Worm (Caenorhabditis elegans): ENCODE results near the gene K10F12.7.

Gene K10F12.7

DNA sequence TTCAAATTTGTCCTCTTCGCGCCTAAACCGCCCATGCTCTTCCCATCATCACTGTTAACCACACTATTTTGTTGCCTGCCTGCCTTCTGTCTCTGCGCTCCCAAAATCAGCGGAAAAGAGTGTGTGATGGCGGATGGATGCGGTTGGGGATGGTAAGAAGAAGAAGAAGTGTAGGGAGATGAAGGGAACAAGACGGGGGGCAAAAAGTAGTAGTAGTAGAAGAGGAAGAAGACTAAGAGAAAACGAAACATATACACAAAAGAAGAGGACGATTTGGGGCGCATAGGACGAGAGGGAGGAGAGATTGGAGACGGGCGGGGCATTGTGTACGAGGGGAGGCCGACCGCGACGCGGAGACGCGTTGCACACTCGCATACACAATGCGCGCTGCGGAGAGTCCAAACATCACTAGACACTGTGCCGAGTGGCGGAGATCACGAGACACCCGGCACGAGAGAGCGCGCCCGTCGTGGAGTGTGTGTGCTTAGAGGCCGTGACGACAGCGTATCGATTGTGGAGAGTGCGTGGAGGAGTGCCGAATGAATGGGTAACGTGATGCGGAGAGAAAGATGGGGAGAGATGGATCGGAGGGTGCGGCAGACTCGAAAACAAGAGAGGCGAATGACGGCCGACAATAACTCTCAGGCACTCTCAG, 32.7 kb downstream of the K10F12.7 start (continued):
- TF ChIP-seq pha-4 (tag; optimal IDR thresholded peaks at IDR 0.05) (peak; percentile 83), nhr-76 (tag; optimal IDR thresholded peaks at IDR 0.05) (no peak), ztf-11 (tag; optimal IDR thresholded peaks at IDR 0.05) (no peak), hmg-11 (tag; optimal IDR thresholded peaks at IDR 0.05) (peak; percentile 99), ceh-28 (tag; optimal IDR thresholded peaks at IDR 0.05) (peak; percentile 96)

DNA sequence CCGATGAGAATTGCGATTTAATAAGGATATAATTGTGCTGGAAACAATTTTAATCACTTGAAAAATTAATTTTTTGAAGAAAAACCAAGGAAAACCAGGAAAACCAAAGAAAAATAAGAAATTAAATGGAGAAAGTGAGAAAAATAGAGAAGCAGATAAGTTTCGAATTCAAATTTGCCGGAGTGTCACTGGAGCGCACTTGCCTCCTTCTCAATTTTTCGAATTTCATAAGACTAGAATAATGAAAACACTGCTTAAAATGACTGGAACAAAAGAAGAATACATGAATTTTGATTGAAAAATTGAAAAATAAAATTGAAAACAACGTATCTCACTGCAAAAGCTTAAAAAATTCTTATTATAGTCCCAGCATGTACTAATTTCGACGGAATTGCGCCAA, 33.9 kb downstream of the K10F12.7 start:
- TF ChIP-seq nhr-25 (tag; optimal IDR thresholded peaks at IDR 0.05): peak; percentile 12
- TF ChIP-seq zag-1 (tag; optimal IDR thresholded peaks at IDR 0.05): no peak
- no peak for TF ChIP-seq mdl-1 (tag; optimal IDR thresholded peaks at IDR 0.05)
- TF ChIP-seq pha-4 (tag; optimal IDR thresholded peaks at IDR 0.05): peak; percentile 22
- TF ChIP-seq nfya-1 (tag; optimal IDR thresholded peaks at IDR 0.05; ENCODE audit: insufficient read depth): peak; percentile 26

ce11 chrIII:347351-347750, 35.0 kb downstream of the K10F12.7 start:
- no peak for TF ChIP-seq nhr-67 (tag; optimal IDR thresholded peaks at IDR 0.05)
- no peak for TF ChIP-seq skn-1 (tag; optimal IDR thresholded peaks at IDR 0.05)
- TF ChIP-seq fkh-10 (GFP tag; optimal IDR thresholded peaks at IDR 0.05): no peak
- no peak for TF ChIP-seq ztf-4 (tag; optimal IDR thresholded peaks at IDR 0.05)
- no peak for TF ChIP-seq unc-62 (GFP tag; optimal IDR thresholded peaks at IDR 0.05)
- no peak for TF ChIP-seq egl-27 (tag; optimal IDR thresholded peaks at IDR 0.05)
- no peak for TF ChIP-seq elt-3 (tag; optimal IDR thresholded peaks at IDR 0.05)
- TF ChIP-seq nhr-23 (tag; optimal IDR thresholded peaks at IDR 0.05): no peak

DNA sequence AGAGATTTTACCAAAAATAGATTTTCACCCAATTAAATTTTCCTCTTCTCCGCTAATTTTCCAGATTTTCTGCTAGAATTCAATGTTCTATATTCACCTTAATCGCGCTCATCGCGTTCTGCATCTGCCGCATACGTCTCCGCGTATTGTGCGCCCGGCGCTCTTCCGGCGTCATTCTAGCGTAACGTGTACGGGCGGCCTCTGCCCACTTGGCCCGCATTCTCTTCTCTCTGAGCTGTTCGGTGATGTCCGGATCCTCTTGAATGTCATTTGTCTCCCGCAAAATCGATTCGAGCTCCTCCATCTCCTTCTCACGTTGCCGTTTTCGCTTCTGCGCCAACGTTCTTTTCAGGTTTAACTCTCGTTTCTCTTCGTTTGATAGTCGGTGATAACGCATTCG, 35.4 kb downstream of the K10F12.7 start:
- TF ChIP-seq ceh-9 (tag; optimal IDR thresholded peaks at IDR 0.05): no peak
- TF ChIP-seq nhr-25 (tag; optimal IDR thresholded peaks at IDR 0.05): peak; percentile 37
- TF ChIP-seq ama-1 (optimal IDR thresholded peaks at IDR 0.05): peak; percentile 73

ce11 chrIII:345503-345902, 36.9 kb downstream of the K10F12.7 start:
- TF ChIP-seq egl-27 (tag; optimal IDR thresholded peaks at IDR 0.05) (no peak), ama-1 (optimal IDR thresholded peaks at IDR 0.05) (peak; percentile 16)

ce11 chrIII:344322-344721, 38.0 kb downstream of the K10F12.7 start:
- TF ChIP-seq elt-1 (tag; optimal IDR thresholded peaks at IDR 0.05) (no peak), ama-1 (optimal IDR thresholded peaks at IDR 0.05) (peak; percentile 92), ztf-4 (tag; optimal IDR thresholded peaks at IDR 0.05) (peak; percentile 38), snpc-4 (tag; optimal IDR thresholded peaks at IDR 0.05) (no peak), lsy-12 (tag; optimal IDR thresholded peaks at IDR 0.05) (peak; percentile 59), ztf-11 (tag; optimal IDR thresholded peaks at IDR 0.05) (no peak)

- TF ChIP-seq ceh-28 (tag; optimal IDR thresholded peaks at IDR 0.05) (peak; percentile 22), jun-1 (tag; optimal IDR thresholded peaks at IDR 0.05) (no peak), nhr-11 (tag; optimal IDR thresholded peaks at IDR 0.05) (no peak), elt-1 (tag; optimal IDR thresholded peaks at IDR 0.05) (no peak), aly-2 (tag; optimal IDR thresholded peaks at IDR 0.05) (no peak), pha-4 (tag; optimal IDR thresholded peaks at IDR 0.05) (peak; percentile 25), nfya-1 (tag; optimal IDR thresholded peaks at IDR 0.05; ENCODE audit: insufficient read depth) (peak; percentile 10), sea-2 (GFP tag; optimal IDR thresholded peaks at IDR 0.05) (no peak), fkh-2 (tag; optimal IDR thresholded peaks at IDR 0.05) (no peak), nhr-12 (tag; optimal IDR thresholded peaks at IDR 0.05) (no peak), hmg-11 (tag; optimal IDR thresholded peaks at IDR 0.05) (peak; percentile 62), elt-2 (tag; optimal IDR thresholded peaks at IDR 0.05) (peak; percentile 27), skn-1 (tag; optimal IDR thresholded peaks at IDR 0.05) (no peak), lin-39 (tag; optimal IDR thresholded peaks at IDR 0.05) (no peak), nhr-43 (tag; optimal IDR thresholded peaks at IDR 0.05; ENCODE audit: poor library complexity, severe bottlenecking) (peak; percentile 1), nhr-25 (tag; optimal IDR thresholded peaks at IDR 0.05) (no peak), daf-12 (tag; optimal IDR thresholded peaks at IDR 0.05) (no peak), tbx-2 (tag; optimal IDR thresholded peaks at IDR 0.05) (no peak), lin-15B (tag; optimal IDR thresholded peaks at IDR 0.05) (peak; percentile 34), ama-1 (optimal IDR thresholded peaks at IDR 0.05) (peak; percentile 9), ztf-11 (tag; optimal IDR thresholded peaks at IDR 0.05) (no peak)
Measured at ce11 chrIII:343346-344220, 38.8 kb downstream of the K10F12.7 start.

Data from whole organism, L3 larva.